Fruit fly (Drosophila melanogaster) whole organism, embryonic: ENCODE data around the gene GAPsec.

Source experiments
- Bgb ChIP-seq: fragments of 200-800 bp; sonication (Bioruptor generic); IDR thresholded peaks from 2 replicates; pipeline ENCODE4 v1.3.6; 2022; ENCODE audit warnings: missing biosample characterization, missing genetic modification characterization; ENCODE audit not compliant: partially characterized antibody
- CG10274 ChIP-seq: fragments of 200-800 bp; sonication (Bioruptor generic); optimal IDR thresholded peaks from 3 replicates; lab custom pipeline; 2017; ENCODE audit warnings: missing biosample characterization, mild to moderate bottlenecking, missing genetic modification characterization
- CG10654 ChIP-seq: fragments of 200-800 bp; sonication (Bioruptor generic); optimal IDR thresholded peaks from 2 replicates; lab custom pipeline; 2016; ENCODE audit warnings: missing biosample characterization, missing genetic modification characterization
- CG11085 ChIP-seq: fragments of 200-800 bp; sonication (Bioruptor generic); IDR thresholded peaks from 2 replicates; pipeline ENCODE4 v1.3.6; 2022; ENCODE audit warnings: missing biosample characterization, missing genetic modification characterization
- CG12942 ChIP-seq: fragments of 200-800 bp; sonication (Bioruptor generic); optimal IDR thresholded peaks from 3 replicates; lab custom pipeline; 2016; ENCODE audit warnings: missing biosample characterization, missing genetic modification characterization
- CG15269 ChIP-seq: fragments of 200-800 bp; sonication (Bioruptor generic); optimal IDR thresholded peaks from 2 replicates; lab custom pipeline; 2018; ENCODE audit warnings: missing biosample characterization, mild to moderate bottlenecking, missing genetic modification characterization, moderate library complexity
- CG15479 ChIP-seq: fragments of 200-800 bp; sonication (Bioruptor generic); optimal IDR thresholded peaks from 3 replicates; lab custom pipeline; 2019; ENCODE audit warnings: missing biosample characterization, mild to moderate bottlenecking, missing genetic modification characterization, moderate library complexity
- CG16813 ChIP-seq: fragments of 200-800 bp; sonication (Bioruptor generic); IDR thresholded peaks from 3 replicates; pipeline ENCODE4 v1.3.6; 2022; ENCODE audit warnings: missing biosample characterization, missing genetic modification characterization; ENCODE audit not compliant: partially characterized antibody
- CG18011 ChIP-seq: fragments of 200-800 bp; sonication (Bioruptor generic); optimal IDR thresholded peaks from 2 replicates; lab custom pipeline; 2017; ENCODE audit warnings: missing biosample characterization, missing genetic modification characterization, mild to moderate bottlenecking, moderate library complexity, missing genotype
- CG18476 ChIP-seq: fragments of 200-800 bp; sonication (Bioruptor generic); optimal IDR thresholded peaks from 2 replicates; lab custom pipeline; 2016; ENCODE audit warnings: missing biosample characterization, mild to moderate bottlenecking, missing genetic modification characterization
- CG2129 ChIP-seq: fragments of 200-800 bp; sonication (Bioruptor generic); IDR thresholded peaks from 2 replicates; pipeline ENCODE4 v1.3.6; 2022; ENCODE audit warnings: missing biosample characterization, missing genetic modification characterization; ENCODE audit not compliant: partially characterized antibody
- CG2199 ChIP-seq: fragments of 200-800 bp; sonication (Bioruptor generic); IDR thresholded peaks from 3 replicates; pipeline ENCODE4 v1.3.6; 2022; ENCODE audit warnings: missing biosample characterization, missing genetic modification characterization
- CG30403 ChIP-seq: fragments of 200-800 bp; sonication (Bioruptor generic); optimal IDR thresholded peaks from 3 replicates; lab custom pipeline; 2016; ENCODE audit warnings: missing biosample characterization, missing genetic modification characterization
- CG32532 ChIP-seq: fragments of 200-800 bp; sonication (Bioruptor generic); IDR thresholded peaks from 2 replicates; pipeline ENCODE4 v1.3.6; 2022; ENCODE audit warnings: missing biosample characterization, missing genetic modification characterization
- CG4404 ChIP-seq: fragments of 200-800 bp; sonication (Bioruptor generic); IDR thresholded peaks from 2 replicates; pipeline ENCODE4 v1.3.6; 2022; ENCODE audit warnings: missing biosample characterization, missing genetic modification characterization
- CG4424 ChIP-seq: fragments of 200-800 bp; sonication (Bioruptor generic); optimal IDR thresholded peaks from 3 replicates; lab custom pipeline; 2016; ENCODE audit warnings: missing biosample characterization, missing genetic modification characterization
- CG6689 ChIP-seq: fragments of 200-800 bp; sonication (Bioruptor generic); IDR thresholded peaks from 2 replicates; pipeline ENCODE4 v1.3.6; 2022; ENCODE audit warnings: missing biosample characterization, missing genetic modification characterization
- CG7556 ChIP-seq: fragments of 200-800 bp; sonication (Bioruptor generic); optimal IDR thresholded peaks from 2 replicates; lab custom pipeline; 2017; ENCODE audit warnings: missing biosample characterization, mild to moderate bottlenecking, missing genetic modification characterization
- CG7786 ChIP-seq: fragments of 200-800 bp; sonication (Bioruptor generic); optimal IDR thresholded peaks from 2 replicates; lab custom pipeline; 2016; ENCODE audit warnings: missing biosample characterization, missing genetic modification characterization
- CG7928 ChIP-seq: fragments of 200-800 bp; sonication (Bioruptor generic); optimal IDR thresholded peaks from 2 replicates; lab custom pipeline; 2017; ENCODE audit warnings: missing biosample characterization, mild to moderate bottlenecking, missing genetic modification characterization
- CG8290 ChIP-seq, 3 experiments: fragments of 200-800 bp; sonication (Bioruptor generic); optimal IDR thresholded peaks; 2 replicates each; lab custom pipeline; 2016 to 2019; ENCODE audit warnings: missing biosample characterization in 3 of 3, missing genetic modification characterization in 3 of 3, mild to moderate bottlenecking in 2 of 3, moderate library complexity in 1 of 3
- CG8359 ChIP-seq: fragments of 200-800 bp; sonication (Bioruptor generic); optimal IDR thresholded peaks from 2 replicates; lab custom pipeline; 2017; ENCODE audit warnings: missing biosample characterization, mild to moderate bottlenecking, missing genetic modification characterization, borderline replicate concordance
- Dip2 ChIP-seq: fragments of 200-800 bp; sonication (Bioruptor generic); IDR thresholded peaks from 2 replicates; pipeline ENCODE4 v1.3.6; 2022; ENCODE audit warnings: missing biosample characterization, missing genetic modification characterization
- Doc2 ChIP-seq: fragments of 200-800 bp; sonication (Bioruptor generic); IDR thresholded peaks from 2 replicates; pipeline ENCODE4 v1.3.6; 2022; ENCODE audit warnings: missing biosample characterization, missing genetic modification characterization
- Ets97D ChIP-seq: fragments of 200-800 bp; sonication (Bioruptor generic); optimal IDR thresholded peaks from 3 replicates; lab custom pipeline; 2016; ENCODE audit warnings: missing biosample characterization, missing genetic modification characterization
- HLHmδ ChIP-seq: fragments of 200-800 bp; sonication (Bioruptor generic); optimal IDR thresholded peaks from 2 replicates; lab custom pipeline; 2018; ENCODE audit warnings: missing biosample characterization, mild to moderate bottlenecking, missing genetic modification characterization, moderate library complexity
- NK7.1 ChIP-seq: fragments of 200-800 bp; sonication (Bioruptor generic); optimal IDR thresholded peaks from 3 replicates; lab custom pipeline; 2016; ENCODE audit warnings: missing biosample characterization, missing genetic modification characterization
- Nf-YB ChIP-seq: fragments of 200-800 bp; sonication (Bioruptor generic); optimal IDR thresholded peaks from 3 replicates; lab custom pipeline; 2019; ENCODE audit warnings: missing biosample characterization, mild to moderate bottlenecking, missing genetic modification characterization, moderate library complexity
- Poxn ChIP-seq: fragments of 200-800 bp; sonication (Bioruptor generic); IDR thresholded peaks from 2 replicates; pipeline ENCODE4 v1.3.6; 2022; ENCODE audit warnings: missing biosample characterization, missing genetic modification characterization
- Scr ChIP-seq: fragments of 200-800 bp; sonication (Bioruptor generic); IDR thresholded peaks from 2 replicates; pipeline ENCODE4 v1.3.6; 2022; ENCODE audit warnings: missing biosample characterization, missing genetic modification characterization; ENCODE audit not compliant: partially characterized antibody
- Side ChIP-seq: fragments of 200-800 bp; sonication (Bioruptor generic); optimal IDR thresholded peaks from 2 replicates; lab custom pipeline; 2016; ENCODE audit warnings: missing biosample characterization, missing genetic modification characterization
- Sry-δ ChIP-seq: fragments of 200-800 bp; sonication (Bioruptor generic); optimal IDR thresholded peaks from 2 replicates; lab custom pipeline; 2016; ENCODE audit warnings: missing biosample characterization, missing genetic modification characterization
- Taf1 ChIP-seq: fragments of 200-800 bp; sonication (Bioruptor generic); IDR thresholded peaks from 2 replicates; pipeline ENCODE4 v1.3.6; 2022; ENCODE audit warnings: missing biosample characterization, missing genetic modification characterization
- Trl ChIP-seq, 3 experiments: fragments of >200 bp in 2 of 3; fragments of 200-800 bp in 1 of 3; sonication (Bioruptor generic) in 1 of 3; optimal IDR thresholded peaks; 2 replicates in 1 of 3; 3 replicates in 2 of 3; lab custom pipeline; 2016 to 2017; ENCODE audit warnings: missing biosample characterization in 1 of 3, missing genetic modification characterization in 1 of 3
- ash1 ChIP-seq: fragments of 200-800 bp; sonication (Bioruptor generic); optimal IDR thresholded peaks from 2 replicates; lab custom pipeline; 2018; ENCODE audit warnings: missing biosample characterization, mild to moderate bottlenecking, missing genetic modification characterization
- bcd ChIP-seq: fragments of 200-800 bp; sonication (Bioruptor generic); optimal IDR thresholded peaks from 2 replicates; lab custom pipeline; 2017; ENCODE audit warnings: missing biosample characterization, mild to moderate bottlenecking, missing genetic modification characterization
- caup ChIP-seq: fragments of 200-800 bp; sonication (Bioruptor generic); optimal IDR thresholded peaks from 3 replicates; lab custom pipeline; 2017; ENCODE audit warnings: missing biosample characterization, mild to moderate bottlenecking, missing genetic modification characterization, moderate library complexity; ENCODE audit not compliant: severe bottlenecking
- dati ChIP-seq: fragments of 200-800 bp; sonication (Bioruptor generic); IDR thresholded peaks from 2 replicates; pipeline ENCODE4 v1.3.6; 2022; ENCODE audit warnings: missing biosample characterization, missing genetic modification characterization
- gce ChIP-seq: fragments of 200-800 bp; sonication (Bioruptor generic); IDR thresholded peaks from 3 replicates; pipeline ENCODE4 v1.3.6; 2022; ENCODE audit warnings: missing biosample characterization, missing genetic modification characterization
- hb ChIP-seq: fragments of 200-800 bp; sonication (Bioruptor generic); IDR thresholded peaks from 3 replicates; pipeline ENCODE4 v1.3.6; 2022; ENCODE audit warnings: missing biosample characterization, missing genetic modification characterization; ENCODE audit not compliant: partially characterized antibody
- jigr1 ChIP-seq: fragments of 200-800 bp; sonication (Bioruptor generic); IDR thresholded peaks from 3 replicates; pipeline ENCODE4 v1.3.6; 2022; ENCODE audit warnings: missing biosample characterization, missing genetic modification characterization
- knrl ChIP-seq: fragments of 200-800 bp; sonication (Bioruptor generic); IDR thresholded peaks from 3 replicates; pipeline ENCODE4 v1.3.6; 2022; ENCODE audit warnings: missing biosample characterization, missing genetic modification characterization; ENCODE audit not compliant: partially characterized antibody
- luna ChIP-seq: fragments of 200-800 bp; sonication (Bioruptor generic); optimal IDR thresholded peaks from 2 replicates; lab custom pipeline; 2016; ENCODE audit warnings: missing biosample characterization, missing genetic modification characterization
- p53 ChIP-seq: fragments of 200-800 bp; sonication (Bioruptor generic); optimal IDR thresholded peaks from 2 replicates; lab custom pipeline; 2016; ENCODE audit warnings: missing biosample characterization, missing genetic modification characterization
- phol ChIP-seq: fragments of 200-800 bp; sonication (Bioruptor generic); optimal IDR thresholded peaks from 3 replicates; lab custom pipeline; 2018; ENCODE audit warnings: missing biosample characterization, mild to moderate bottlenecking, missing genetic modification characterization, moderate library complexity
- tio ChIP-seq: fragments of 200-800 bp; sonication (Bioruptor generic); optimal IDR thresholded peaks from 2 replicates; lab custom pipeline; 2017; ENCODE audit warnings: missing biosample characterization, missing genetic modification characterization, inconsistent platforms
- unpg ChIP-seq: fragments of 200-800 bp; sonication (Bioruptor generic); optimal IDR thresholded peaks from 3 replicates; lab custom pipeline; 2018; ENCODE audit warnings: missing biosample characterization, mild to moderate bottlenecking, missing genetic modification characterization, moderate library complexity
- zf30C ChIP-seq: fragments of 200-800 bp; sonication (Bioruptor generic); optimal IDR thresholded peaks from 3 replicates; lab custom pipeline; 2018; ENCODE audit warnings: missing biosample characterization, mild to moderate bottlenecking, missing genetic modification characterization

The GAPsec gene

dm6 chr3L:8600752-8601433 lies 22.8 kb downstream of the GAPsec start, which contains the start of the genes Nelf-E and RpL14 (continued):
- TF ChIP-seq HLHmδ (peak; percentile 98), luna (GFP tag; lab: Kevin White, UChicago) (peak; percentile 96), CG4404 (GFP tag; lab: Robert Waterston, UW) (peak; percentile 73), tio (GFP tag; lab: Kevin White, UChicago) (no peak), gce (GFP tag; lab: Robert Waterston, UW) (peak; percentile 94), CG11085 (GFP tag; lab: Robert Waterston, UW) (peak; percentile 93), knrl (GFP tag; lab: Robert Waterston, UW) (peak; percentile 59; the same call in 2 of the 3 replicates), p53 (GFP tag; lab: Kevin White, UChicago) (peak; percentile 93), CG15269 (tag; lab: Kevin White, UChicago) (peak; percentile 89), CG10274 (GFP tag; lab: Kevin White, UChicago) (peak; percentile 88), CG7556 (GFP tag; lab: Kevin White, UChicago) (peak; percentile 89), NK7.1 (GFP tag; lab: Kevin White, UChicago) (peak; percentile 96), Taf1 (GFP tag; lab: Robert Waterston, UW) (peak; percentile 75), Doc2 (GFP tag; lab: Robert Waterston, UW) (peak; percentile 54; the same call in 1 of the 2 replicates), caup (peak; percentile 99), zf30C (GFP tag; lab: Kevin White, UChicago) (peak; percentile 34), CG2129 (GFP tag; lab: Robert Waterston, UW) (no peak), CG4424 (GFP tag; lab: Kevin White, UChicago) (peak; percentile 92), CG12942 (GFP tag; lab: Kevin White, UChicago) (peak; percentile 79), CG8359 (peak; percentile 87), ash1 (GFP tag; lab: Kevin White, UChicago) (peak; percentile 98), CG7928 (GFP tag; lab: Kevin White, UChicago) (peak; percentile 76), CG32532 (peak; percentile 94), CG16813 (GFP tag; lab: Robert Waterston, UW) (no peak; the same call in 1 of the 3 replicates), CG18011 (GFP tag; lab: Kevin White, UChicago) (peak; percentile 88), CG18476 (GFP tag; lab: Kevin White, UChicago) (peak; percentile 87), unpg (GFP tag; lab: Kevin White, UChicago) (peak; percentile 93), CG6689 (GFP tag; lab: Robert Waterston, UW) (peak; percentile 86), Sry-δ (GFP tag; lab: Kevin White, UChicago) (peak; percentile 82), CG7786 (GFP tag; lab: Kevin White, UChicago) (peak; percentile 91), Poxn (GFP tag; lab: Robert Waterston, UW) (peak; percentile 73), Ets97D (GFP tag; lab: Kevin White, UChicago) (peak; percentile 100), jigr1 (GFP tag; lab: Robert Waterston, UW) (no peak), Bgb (GFP tag; lab: Robert Waterston, UW) (peak; percentile 61; the same call in 1 of the 2 replicates), CG2199 (GFP tag; lab: Robert Waterston, UW) (peak; percentile 95), CG8290 (GFP tag; optimal IDR thresholded peaks at IDR 0.05; lab: Kevin White, UChicago) (no peak), CG8290 (tag; optimal IDR thresholded peaks at IDR 0.05; lab: Kevin White, UChicago) (peak; percentile 89 to 99), phol (tag; lab: Kevin White, UChicago) (peak; percentile 100), CG30403 (peak; percentile 90), CG10654 (GFP tag; lab: Kevin White, UChicago) (peak; percentile 91), Side (GFP tag; lab: Kevin White, UChicago) (peak; percentile 97), hb (no peak), Scr (GFP tag; lab: Robert Waterston, UW) (peak; percentile 53), dati (GFP tag; lab: Robert Waterston, UW) (peak; percentile 89), Nf-YB (peak; percentile 84), bcd (GFP tag; lab: Kevin White, UChicago) (peak; percentile 97), Dip2 (GFP tag; lab: Robert Waterston, UW) (no peak), Trl (optimal IDR thresholded peaks at IDR 0.05; lab: Kevin White, UChicago) (no peak), Trl (GFP tag; optimal IDR thresholded peaks at IDR 0.05; lab: Kevin White, UChicago) (peak; percentile 98), CG15479 (peak; percentile 40)
